Worm (Caenorhabditis elegans): ENCODE measurements around the gene Y41D4B.11.

The Y41D4B.11 gene

DNA sequence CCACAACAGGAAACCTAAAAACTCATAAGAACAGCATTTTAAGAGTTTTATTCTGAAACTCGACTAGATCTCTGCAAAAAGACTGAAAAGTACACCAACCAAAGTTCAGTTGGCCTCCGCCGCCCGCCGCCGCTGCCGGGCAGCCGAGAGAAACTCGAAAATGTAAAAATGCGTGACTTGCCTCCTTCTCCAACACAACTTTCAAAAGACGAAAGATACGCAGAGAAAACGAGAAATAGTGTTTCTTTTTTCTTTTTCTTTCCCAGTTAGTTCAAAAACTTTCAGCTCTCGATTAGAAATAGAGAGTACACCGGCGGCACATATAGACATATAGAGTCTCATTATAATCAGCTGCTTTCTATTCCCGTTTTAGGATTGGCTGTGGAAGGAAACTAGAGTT is 44.3 kb downstream of the Y41D4B.11 start (continued):
- no peak for TF ChIP-seq zip-4 (GFP tag; optimal IDR thresholded peaks at IDR 0.05)
- no peak for TF ChIP-seq hpl-2 (GFP tag; optimal IDR thresholded peaks at IDR 0.05)
- no peak for TF ChIP-seq swsn-7 (tag; optimal IDR thresholded peaks at IDR 0.05)
- no peak for TF ChIP-seq xbp-1 (tag; optimal IDR thresholded peaks at IDR 0.05)
- TF ChIP-seq C16A3.4 (tag; optimal IDR thresholded peaks at IDR 0.05), result peak; percentile 19
- TF ChIP-seq fos-1 (tag; optimal IDR thresholded peaks at IDR 0.05), result no peak
- no peak for TF ChIP-seq rnt-1 (tag; optimal IDR thresholded peaks at IDR 0.05)
- no peak for TF ChIP-seq nhr-76 (tag; optimal IDR thresholded peaks at IDR 0.05)
- no peak for TF ChIP-seq nhr-28 (tag; optimal IDR thresholded peaks at IDR 0.05)
- TF ChIP-seq snu-23 (GFP tag; optimal IDR thresholded peaks at IDR 0.05), result peak; percentile 50
- no peak for TF ChIP-seq nhr-85 (tag)
- no peak for TF ChIP-seq lin-13 (GFP tag; optimal IDR thresholded peaks at IDR 0.05)
- no peak for TF ChIP-seq tbx-2 (tag; optimal IDR thresholded peaks at IDR 0.05)
- TF ChIP-seq hlh-17 (GFP tag; optimal IDR thresholded peaks at IDR 0.05; ENCODE audit: borderline replicate concordance), result no peak
- no peak for TF ChIP-seq C04F5.9 (tag; optimal IDR thresholded peaks at IDR 0.05)
- TF ChIP-seq ama-1 (optimal IDR thresholded peaks at IDR 0.05), result no peak
- no peak for TF ChIP-seq zag-1 (tag; optimal IDR thresholded peaks at IDR 0.05)
- TF ChIP-seq ceh-90 (tag; optimal IDR thresholded peaks at IDR 0.05), result no peak
- TF ChIP-seq nhr-20 (tag; optimal IDR thresholded peaks at IDR 0.05), result peak; percentile 54
- no peak for TF ChIP-seq irx-1 (tag; optimal IDR thresholded peaks at IDR 0.05)
- TF ChIP-seq nhr-84 (tag; optimal IDR thresholded peaks at IDR 0.05), result no peak
- peak; percentile 24 for TF ChIP-seq elt-2 (tag; optimal IDR thresholded peaks at IDR 0.05)
- TF ChIP-seq ceh-88 (GFP tag; IDR thresholded peaks at IDR 0.05), result no peak
- TF ChIP-seq ceh-63 (GFP tag; optimal IDR thresholded peaks at IDR 0.05), result no peak
- TF ChIP-seq nhr-47 (tag; optimal IDR thresholded peaks at IDR 0.05), result peak; percentile 47
- peak; percentile 22 to 49 for TF ChIP-seq lin-35 (GFP tag; optimal IDR thresholded peaks at IDR 0.05)
- no peak for TF ChIP-seq unc-98 (GFP tag; IDR thresholded peaks at IDR 0.05)
- peak; percentile 54 for TF ChIP-seq nhr-71 (tag; optimal IDR thresholded peaks at IDR 0.05)
- no peak for TF ChIP-seq ets-5 (GFP tag; IDR thresholded peaks at IDR 0.05)
- TF ChIP-seq alr-1 (tag; optimal IDR thresholded peaks at IDR 0.05; ENCODE audit: borderline replicate concordance), result no peak
- TF ChIP-seq unc-62 (GFP tag; optimal IDR thresholded peaks at IDR 0.05), result no peak
- TF ChIP-seq egl-13 (tag; optimal IDR thresholded peaks at IDR 0.05), result no peak
- peak; percentile 4 for TF ChIP-seq jun-1 (tag; optimal IDR thresholded peaks at IDR 0.05)
- no peak for TF ChIP-seq lir-3 (tag; optimal IDR thresholded peaks at IDR 0.05; ENCODE audit: poor library complexity)
- TF ChIP-seq vab-15 (tag; optimal IDR thresholded peaks at IDR 0.05), result no peak
- peak in 1 of 2 experiments; percentile 41 for TF ChIP-seq mdl-1 (tag; optimal IDR thresholded peaks at IDR 0.05)
- TF ChIP-seq tlp-1 (tag; optimal IDR thresholded peaks at IDR 0.05), result no peak
- peak; percentile 56 for TF ChIP-seq blmp-1 (tag; optimal IDR thresholded peaks at IDR 0.05)
- peak; percentile 49 for TF ChIP-seq skn-1 (tag; optimal IDR thresholded peaks at IDR 0.05)
- no peak for TF ChIP-seq fkh-10 (GFP tag; optimal IDR thresholded peaks at IDR 0.05)
- no peak for TF ChIP-seq grh-1 (GFP tag; IDR thresholded peaks at IDR 0.05)
- no peak for TF ChIP-seq pax-3 (tag; optimal IDR thresholded peaks at IDR 0.05)
- 0 out of 2 replicates have a peak, but pooled peaks have one; percentile 9 for TF ChIP-seq nhr-19 (GFP tag; conservative IDR thresholded peaks at IDR 0.05)
- no peak for TF ChIP-seq nhr-77 (tag; optimal IDR thresholded peaks at IDR 0.05)
- no peak for TF ChIP-seq aha-1 (tag; optimal IDR thresholded peaks at IDR 0.05)
- TF ChIP-seq lsy-2 (tag; optimal IDR thresholded peaks at IDR 0.05), result peak in 1 of 2 experiments; percentile 60
- TF ChIP-seq fkh-4 (tag; optimal IDR thresholded peaks at IDR 0.05; ENCODE audit: borderline replicate concordance), result no peak
- TF ChIP-seq sup-37 (GFP tag; optimal IDR thresholded peaks at IDR 0.05), result no peak
- TF ChIP-seq ztf-4 (tag; optimal IDR thresholded peaks at IDR 0.05), result no peak
- no peak for TF ChIP-seq hlh-4 (tag; optimal IDR thresholded peaks at IDR 0.05)
- peak; percentile 16 for TF ChIP-seq mep-1 (tag; optimal IDR thresholded peaks at IDR 0.05)
- TF ChIP-seq egl-27 (tag; optimal IDR thresholded peaks at IDR 0.05), result no peak
- TF ChIP-seq ceh-82 (tag; optimal IDR thresholded peaks at IDR 0.05), result peak in 1 of 3 experiments; percentile 65
- TF ChIP-seq dpl-1 (GFP tag; optimal IDR thresholded peaks at IDR 0.05), result peak in 1 of 3 experiments; percentile 25

Data from whole organism, L1 larva.